Worm (Caenorhabditis elegans): ENCODE results near the gene D1086.21.

ce11 chrV:14069899-14070298 is 5.4 kb downstream of the D1086.21 start:
- no peak for TF ChIP-seq lin-13 (GFP tag; optimal IDR thresholded peaks at IDR 0.05)
- TF ChIP-seq efl-3 (GFP tag; optimal IDR thresholded peaks at IDR 0.05) = no peak
- TF ChIP-seq ztf-4 (tag; optimal IDR thresholded peaks at IDR 0.05) = no peak
- TF ChIP-seq pqm-1 (tag; optimal IDR thresholded peaks at IDR 0.05) = no peak
- no peak for TF ChIP-seq ceh-82 (tag; optimal IDR thresholded peaks at IDR 0.05)
- TF ChIP-seq mep-1 (tag; optimal IDR thresholded peaks at IDR 0.05) = no peak
- TF ChIP-seq nhr-76 (tag; optimal IDR thresholded peaks at IDR 0.05) = no peak
- no peak for TF ChIP-seq mef-2 (tag; optimal IDR thresholded peaks at IDR 0.05)
- no peak for TF ChIP-seq aly-2 (tag; optimal IDR thresholded peaks at IDR 0.05)
- no peak for TF ChIP-seq lin-39 (tag; optimal IDR thresholded peaks at IDR 0.05)
- no peak for TF ChIP-seq zip-4 (GFP tag; optimal IDR thresholded peaks at IDR 0.05)
